Worm (Caenorhabditis elegans): ENCODE data around the gene Y49E10.10.
"Not testable (repeated sequence)": the region's sequence is repeated elsewhere in the genome, so short reads cannot be mapped to it uniquely, and the experiment has no call there.

Y49E10.10 gene

DNA sequence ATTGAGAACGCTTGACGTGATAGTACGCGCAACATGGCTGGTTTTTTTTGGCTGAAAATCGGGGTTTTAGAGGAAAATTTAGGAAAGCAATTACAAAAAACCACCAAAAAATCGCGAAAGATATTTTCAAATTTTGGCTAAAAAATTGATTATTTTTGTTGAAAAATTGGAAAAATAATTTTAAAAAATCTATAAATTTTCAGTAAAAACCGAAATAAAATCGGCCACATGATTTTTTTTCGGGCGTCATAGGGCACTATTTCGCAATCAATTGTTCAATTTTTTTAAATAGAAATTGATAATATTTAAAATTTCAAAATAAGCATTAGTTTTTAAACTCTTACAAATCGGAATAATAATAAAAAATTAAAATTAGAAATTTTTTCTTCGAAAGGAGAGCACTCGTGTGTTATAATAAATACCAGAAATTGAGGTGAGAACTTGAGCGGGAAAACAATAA is 21.4 kb upstream of the Y49E10.10 start, which contains the start of gene glrx-5:
Gene glrx-5, minus strand, starts transcription at position 51 of the 460 bp plus-strand sequence.
- TF ChIP-seq chd-7 (tag; optimal IDR thresholded peaks at IDR 0.05) (no peak), cebp-2 (GFP tag; IDR thresholded peaks at IDR 0.05) (no peak), F57A8.1 (GFP tag; optimal IDR thresholded peaks at IDR 0.05) (no peak), F55B11.4 (tag; optimal IDR thresholded peaks at IDR 0.05; ENCODE audit: borderline replicate concordance, insufficient read depth) (no peak), Y67H2A.10 (GFP tag; conservative IDR thresholded peaks at IDR 0.05) (no peak), lir-1 (GFP tag; conservative IDR thresholded peaks at IDR 0.05) (no peak), cebp-1 (GFP tag; IDR thresholded peaks at IDR 0.05) (peak; percentile 72), cebp-1 (tag; optimal IDR thresholded peaks at IDR 0.05) (peak; percentile 94)

DNA sequence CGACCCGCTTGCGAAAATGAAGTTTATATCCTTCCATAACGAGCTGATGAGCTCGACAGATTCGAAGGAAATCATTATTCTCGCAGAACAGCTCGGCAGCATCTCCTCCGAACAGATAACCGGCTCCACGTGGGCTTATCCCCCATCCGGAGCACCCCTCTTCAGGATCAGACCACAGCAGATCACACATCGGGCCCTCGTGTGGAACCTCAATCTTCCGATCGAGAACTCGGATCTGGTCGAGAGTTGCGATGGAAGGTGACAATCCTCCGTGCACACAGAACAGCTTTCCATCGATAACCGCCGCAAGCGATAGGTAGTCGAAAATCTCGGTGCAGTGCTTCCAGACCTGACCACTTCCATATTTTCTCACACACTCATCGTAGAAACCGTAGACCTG is 19.7 kb upstream of the Y49E10.10 start:
- TF ChIP-seq zfh-2 (GFP tag; conservative IDR thresholded peaks at IDR 0.05) (peak; percentile 62), dpff-1 (tag; optimal IDR thresholded peaks at IDR 0.05) (no peak), aptf-3 (GFP tag; IDR thresholded peaks at IDR 0.05) (no peak), Y53F4B.3 (GFP tag; IDR thresholded peaks at IDR 0.05) (no peak), F55B11.4 (tag; optimal IDR thresholded peaks at IDR 0.05; ENCODE audit: borderline replicate concordance, insufficient read depth) (no peak)

DNA sequence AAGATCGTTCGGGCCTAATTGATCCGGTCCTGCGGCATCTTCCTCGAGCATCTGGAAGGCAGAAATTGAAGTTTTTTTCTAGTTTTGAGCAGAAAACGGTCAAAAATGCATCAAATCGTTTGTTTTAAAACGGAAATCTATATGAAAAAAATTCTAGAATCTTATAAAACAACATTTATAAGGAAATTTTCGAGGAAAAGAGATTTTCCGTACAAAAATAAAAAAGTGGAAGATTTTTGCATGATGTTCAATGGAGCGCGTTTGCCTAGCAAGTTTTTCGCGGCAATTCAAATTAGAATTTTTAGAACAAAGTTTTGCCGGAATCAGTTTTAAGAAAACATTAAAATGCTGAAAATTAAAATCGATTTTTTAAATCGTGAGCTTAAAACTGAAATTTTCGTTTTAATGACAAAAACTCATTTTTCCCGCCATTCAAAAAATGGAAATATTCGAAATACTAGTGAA is 18.0 kb upstream of the Y49E10.10 start, which contains the start of gene pph-4.2:
Gene pph-4.2, minus strand, starts transcription at position 51 of the 465 bp plus-strand sequence.
- TF ChIP-seq lin-35 (GFP tag; optimal IDR thresholded peaks at IDR 0.05) (peak in 1 of 3 experiments; percentile 81), pbrm-1 (GFP tag; IDR thresholded peaks at IDR 0.05) (no peak), efl-1 (GFP tag; optimal IDR thresholded peaks at IDR 0.05) (peak; percentile 59), mcd-1 (GFP tag; IDR thresholded peaks at IDR 0.05) (peak; percentile 84), lin-54 (GFP tag; optimal IDR thresholded peaks at IDR 0.05) (peak; percentile 81), rcor-1 (GFP tag; IDR thresholded peaks at IDR 0.05) (no peak), dpl-1 (GFP tag; optimal IDR thresholded peaks at IDR 0.05) (peak; percentile 41), C06A6.2 (GFP tag; conservative IDR thresholded peaks at IDR 0.05) (no peak)

DNA sequence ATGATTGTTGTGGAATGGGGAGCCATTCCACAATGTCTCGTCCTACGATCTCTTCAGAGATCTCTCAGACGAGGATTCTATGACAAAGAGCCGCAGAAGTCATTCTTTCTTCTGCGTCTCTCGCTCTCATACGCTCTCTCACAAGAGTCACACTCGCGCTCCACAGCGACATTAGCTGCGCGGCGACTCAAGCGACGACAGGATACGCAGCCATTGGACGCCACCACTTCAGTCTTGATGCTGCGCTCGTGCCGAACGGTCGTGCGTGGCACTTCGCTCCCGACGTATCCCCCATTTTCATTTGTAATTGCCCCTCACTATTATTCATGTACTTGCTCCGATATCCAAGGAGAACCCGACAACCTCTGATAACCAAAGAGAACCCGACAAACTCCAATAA is 12.5 kb upstream of the Y49E10.10 start:
- peak; percentile 83 for TF ChIP-seq mcd-1 (GFP tag; IDR thresholded peaks at IDR 0.05)
- 0 out of 2 replicates have a peak, but pooled peaks have one; percentile 38 for TF ChIP-seq ceh-91 (GFP tag; IDR thresholded peaks at IDR 0.05)
- TF ChIP-seq madf-6 (GFP tag; IDR thresholded peaks at IDR 0.05), result peak; percentile 55; the same call in 1 of the 2 replicates
- 0 out of 2 replicates have a peak, but pooled peaks have one; percentile 12 for TF ChIP-seq egrh-3 (GFP tag; IDR thresholded peaks at IDR 0.05)
- TF ChIP-seq F33H1.4 (GFP tag; IDR thresholded peaks at IDR 0.05), result 0 out of 2 replicates have a peak, but pooled peaks have one; percentile 27
- TF ChIP-seq D2030.7 (GFP tag; IDR thresholded peaks at IDR 0.05), result peak; percentile 31
- TF ChIP-seq hmg-1.2 (GFP tag; IDR thresholded peaks at IDR 0.05), result peak; percentile 50

DNA sequence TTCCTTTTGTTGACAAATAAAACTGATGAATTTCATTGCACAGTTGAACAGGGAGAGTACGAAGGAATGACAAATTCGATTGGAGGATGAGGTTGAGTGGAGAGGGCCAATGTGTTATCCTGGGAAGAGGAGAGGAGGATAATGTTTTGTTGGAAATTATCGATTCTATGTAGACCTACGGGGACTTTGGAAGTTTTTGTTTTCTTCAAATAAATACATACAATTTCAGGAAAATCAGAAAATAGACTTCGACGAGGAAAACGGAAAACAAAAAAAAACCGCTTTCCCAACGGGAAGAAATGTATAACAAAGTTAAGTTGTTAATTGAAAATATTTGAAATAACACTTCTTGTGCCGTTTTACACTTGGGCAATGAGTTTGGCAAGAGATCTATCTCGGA is 11.6 kb upstream of the Y49E10.10 start, which contains the start of gene Y49E10.4:
Gene Y49E10.4, minus strand, starts transcription at position 101 of the 400 bp plus-strand sequence.
- TF ChIP-seq nhr-27 (tag; optimal IDR thresholded peaks at IDR 0.05); aptf-2 (GFP tag; conservative IDR thresholded peaks at IDR 0.05); rpc-1 (optimal IDR thresholded peaks at IDR 0.05); rpc-1 (tag; optimal IDR thresholded peaks at IDR 0.05): not testable (repeated sequence)

DNA sequence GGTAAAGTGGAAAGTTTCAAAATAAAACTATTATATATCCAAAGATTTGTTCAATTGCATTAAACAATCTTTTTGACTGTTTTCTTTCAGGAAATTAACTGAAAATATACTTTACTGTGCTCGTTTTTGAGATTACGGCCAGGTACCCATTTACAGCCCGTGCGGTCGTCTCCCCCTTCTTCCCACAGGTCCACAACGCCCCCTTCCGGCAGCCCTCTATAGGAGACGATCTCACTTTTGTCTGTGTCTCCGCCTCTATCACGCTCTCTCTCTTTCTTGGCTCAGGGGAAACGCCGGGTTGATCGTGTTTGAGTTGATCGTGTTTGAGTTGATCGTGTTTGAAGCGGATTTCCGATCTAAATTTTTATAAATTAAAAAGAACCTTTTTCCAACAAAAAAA is 9.3 kb upstream of the Y49E10.10 start:
- peak; percentile 91 for TF ChIP-seq aptf-2 (GFP tag; conservative IDR thresholded peaks at IDR 0.05)

Data from whole organism, young adult.